Worm (Caenorhabditis elegans) whole organism, L3 larva: Measurements from ENCODE around the gene F13B9.2.
"Not testable (repeated sequence)": the region's sequence is repeated elsewhere in the genome, so short reads cannot be mapped to it uniquely, and the experiment has no call there.

Experiments
- ceh-16 ChIP-seq: sonication (generic microtip); optimal IDR thresholded peaks from 2 replicates; lab custom pipeline; 2017; ENCODE audit warnings: missing biosample characterization, missing genetic modification characterization
- egl-5 ChIP-seq: fragments of 150-350 bp; optimal IDR thresholded peaks from 2 replicates; lab custom pipeline; 2017; ENCODE audit warnings: missing biosample characterization, missing genetic modification reagents, missing genetic modification characterization, inconsistent platforms
- elt-2 ChIP-seq: sonication (generic microtip); optimal IDR thresholded peaks from 2 replicates; lab custom pipeline; 2016; ENCODE audit warnings: missing genetic modification reagents, mild to moderate bottlenecking, missing genetic modification characterization, missing compliant biosample characterization
- hmg-11 ChIP-seq: sonication (generic microtip); optimal IDR thresholded peaks from 2 replicates; lab custom pipeline; 2016; ENCODE audit warnings: missing genetic modification characterization, missing compliant biosample characterization
- jun-1 ChIP-seq: fragments of 150-350 bp; optimal IDR thresholded peaks from 2 replicates; lab custom pipeline; 2014; ENCODE audit warnings: missing biosample characterization, missing genetic modification reagents, missing genetic modification characterization
- lin-15B ChIP-seq: fragments of 150-350 bp; optimal IDR thresholded peaks from 2 replicates; lab custom pipeline; 2014; ENCODE audit warnings: missing biosample characterization, missing genetic modification characterization
- lin-39 ChIP-seq: fragments of 150-350 bp; optimal IDR thresholded peaks from 2 replicates; lab custom pipeline; 2018; ENCODE audit warnings: missing biosample characterization, missing genetic modification reagents, missing genetic modification characterization
- lsy-12 ChIP-seq: sonication (generic microtip); optimal IDR thresholded peaks from 2 replicates; lab custom pipeline; 2016; ENCODE audit warnings: mild to moderate bottlenecking, missing genetic modification characterization, missing compliant biosample characterization
- nfya-1 ChIP-seq: sonication (generic microtip); optimal IDR thresholded peaks from 2 replicates; lab custom pipeline; 2017; ENCODE audit warnings: missing genetic modification characterization, mild to moderate bottlenecking, missing compliant biosample characterization, antibody characterized with exemption, moderate library complexity; ENCODE audit not compliant: insufficient read depth
- nhr-11 ChIP-seq: fragments of 150-350 bp; optimal IDR thresholded peaks from 2 replicates; lab custom pipeline; 2014; ENCODE audit warnings: missing biosample characterization, missing genetic modification characterization
- nhr-12 ChIP-seq: fragments of 150-350 bp; optimal IDR thresholded peaks from 2 replicates; lab custom pipeline; 2014; ENCODE audit warnings: missing biosample characterization, missing genetic modification characterization
- nhr-43 ChIP-seq: sonication (generic microtip); optimal IDR thresholded peaks from 2 replicates; lab custom pipeline; 2016; ENCODE audit warnings: mild to moderate bottlenecking, missing genetic modification characterization, missing compliant biosample characterization; ENCODE audit not compliant: poor library complexity, severe bottlenecking
- pha-4 ChIP-seq: fragments of 150-350 bp; optimal IDR thresholded peaks from 2 replicates; lab custom pipeline; 2014; ENCODE audit warnings: missing biosample characterization, missing genetic modification reagents, missing genetic modification characterization
- pqm-1 ChIP-seq: fragments of 150-350 bp; optimal IDR thresholded peaks from 2 replicates; lab custom pipeline; 2017; ENCODE audit warnings: missing biosample characterization, missing genetic modification characterization, inconsistent platforms
- skn-1 ChIP-seq: fragments of 150-350 bp; optimal IDR thresholded peaks from 2 replicates; lab custom pipeline; 2014; ENCODE audit warnings: missing biosample characterization, missing genetic modification characterization
- tbx-2 ChIP-seq: sonication (generic microtip); optimal IDR thresholded peaks from 2 replicates; lab custom pipeline; 2016; ENCODE audit warnings: mild to moderate bottlenecking, missing genetic modification characterization, missing compliant biosample characterization
- ztf-11 ChIP-seq: fragments of 150-350 bp; optimal IDR thresholded peaks from 2 replicates; lab custom pipeline; 2014; ENCODE audit warnings: missing biosample characterization, missing genetic modification characterization

The F13B9.2 gene

DNA sequence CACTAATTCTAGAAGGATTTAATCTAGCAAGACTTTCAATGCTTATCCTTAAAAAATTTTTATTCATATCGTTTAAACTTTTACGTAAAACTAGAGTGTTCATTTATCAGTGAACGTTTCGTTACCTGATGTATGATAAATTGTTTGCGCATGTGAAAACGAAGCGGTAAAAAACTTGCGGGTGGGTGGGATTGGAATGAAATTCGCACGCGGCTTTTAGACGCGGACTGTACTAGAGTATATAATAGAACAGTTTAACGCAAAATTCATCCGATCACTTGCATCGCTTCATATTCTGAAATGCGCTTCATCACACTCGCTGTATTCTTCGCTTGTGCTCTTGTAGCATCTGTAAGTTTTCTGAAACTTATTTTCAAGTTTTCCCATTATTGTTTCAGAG, 36.3 kb downstream of the F13B9.2 start, which contains the start of gene abu-9:
Gene abu-9, plus strand, starts transcription at position 301 of the 400 bp plus-strand sequence.
- not testable (repeated sequence) for TF ChIP-seq egl-5 (tag; lab: Kevin White, UChicago); tbx-2; ceh-16 (tag; lab: Kevin White, UChicago)

DNA sequence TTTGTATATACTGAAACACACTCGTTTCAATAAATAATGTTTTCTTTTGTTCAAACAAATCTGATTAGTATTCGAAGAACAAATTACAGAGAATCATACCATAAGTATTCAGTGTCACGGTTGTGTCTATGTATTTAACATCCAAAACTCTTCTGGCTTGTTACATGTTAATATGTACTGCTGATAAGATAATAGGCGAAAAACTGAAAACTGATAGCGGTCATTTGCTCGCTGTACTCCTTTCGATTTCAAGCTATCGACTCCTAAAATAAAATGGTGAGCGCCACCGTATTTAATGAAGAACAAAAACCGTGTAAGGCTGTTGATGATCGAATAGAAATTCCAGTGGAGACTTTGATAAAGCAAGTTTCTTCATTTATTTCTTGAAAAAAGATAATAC, 37.9 kb downstream of the F13B9.2 start, which contains the start of gene R09F10.1:
Gene R09F10.1, plus strand, starts transcription at position 222 of the 400 bp plus-strand sequence.
- TF ChIP-seq elt-2 (tag; lab: Kevin White, UChicago) (peak; percentile 75), ztf-11 (tag; lab: Kevin White, UChicago) (no peak), pha-4 (peak; percentile 50), pqm-1 (tag; lab: Kevin White, UChicago) (peak; percentile 46)
- TF ChIP-seq, all 47 proteins: peak for 3

DNA sequence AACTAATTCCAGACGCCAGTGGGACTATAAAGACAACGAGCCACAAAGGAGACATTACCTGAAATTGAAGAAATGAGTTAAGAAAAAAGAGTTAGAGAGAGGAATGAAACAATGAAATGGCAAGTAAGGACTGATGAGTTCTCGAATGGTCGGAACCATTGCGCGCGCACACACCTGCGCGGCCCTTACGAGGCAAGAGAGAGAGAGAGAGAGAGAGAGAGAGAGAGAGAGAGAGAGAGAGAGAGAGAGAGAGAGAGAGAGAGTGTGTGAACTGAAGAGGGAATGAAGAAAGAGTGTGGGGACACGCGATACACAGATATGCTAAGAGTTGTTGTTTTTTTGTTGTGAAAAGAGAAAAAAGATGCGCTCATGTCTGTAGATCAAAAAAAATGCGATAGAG, 40.9 kb downstream of the F13B9.2 start, which contains the start of gene R09F10.8:
Gene R09F10.8, minus strand, starts transcription at position 58 of the 400 bp plus-strand sequence.
- TF ChIP-seq nhr-12 (tag; lab: Kevin White, UChicago): no peak

DNA sequence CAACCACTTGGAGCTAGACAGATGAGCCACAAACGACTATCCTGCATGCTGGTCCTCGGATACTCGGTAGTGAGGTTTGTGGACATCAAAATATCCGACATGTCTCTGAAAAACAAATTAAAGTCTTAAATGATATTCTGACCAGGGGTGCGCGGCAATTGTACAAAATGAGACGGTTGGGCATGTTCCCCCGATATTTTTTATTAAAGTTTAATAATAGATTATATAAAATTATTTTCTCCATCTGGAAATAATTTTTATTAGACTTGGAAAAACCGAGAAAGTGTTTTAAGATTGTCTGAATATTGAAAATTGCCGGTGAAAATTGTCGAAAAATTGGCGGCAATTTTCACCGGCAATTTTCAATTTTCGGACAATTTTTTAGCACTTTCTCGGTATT, 42.3 kb downstream of the F13B9.2 start, which contains the start of gene F55E10.4:
Gene F55E10.4, minus strand, starts transcription at position 101 of the 400 bp plus-strand sequence.
- TF ChIP-seq hmg-11 (tag; lab: Kevin White, UChicago) (no peak), jun-1 (tag; lab: Kevin White, UChicago) (no peak), lin-15B (tag; lab: Kevin White, UChicago) (no peak), lsy-12 (tag; lab: Kevin White, UChicago) (no peak), nhr-11 (tag; lab: Kevin White, UChicago) (no peak), skn-1 (tag; lab: Kevin White, UChicago) (no peak), lin-39 (tag; lab: Kevin White, UChicago) (no peak), nhr-43 (tag; lab: Kevin White, UChicago) (no peak), nfya-1 (no peak)
- TF ChIP-seq, all 47 proteins: peak for 0
